Fruit fly (Drosophila melanogaster) whole organism: Measurements from ENCODE around the gene Lipt2.

Experiments
- CG8478 ChIP-seq: fragments of >200 bp; optimal IDR thresholded peaks from 2 replicates; lab custom pipeline; 2018; ENCODE audit warnings: inconsistent platforms
- EcR ChIP-seq, 2 experiments: fragments of >200 bp; optimal IDR thresholded peaks; 2 replicates each; lab custom pipeline; 2017; ENCODE audit warnings: missing biosample characterization in 2 of 2, missing genetic modification characterization in 2 of 2, missing genetic modification reagents in 2 of 2
- pan ChIP-seq: fragments of >200 bp; optimal IDR thresholded peaks from 2 replicates; lab custom pipeline; 2017
- psq ChIP-seq: fragments of >200 bp; optimal IDR thresholded peaks from 2 replicates; lab custom pipeline; 2017
- usp ChIP-seq: fragments of >200 bp; optimal IDR thresholded peaks from 2 replicates; lab custom pipeline; 2017; ENCODE audit warnings: missing biosample characterization, missing genetic modification characterization, mixed read lengths

dm6 chr3R:4475378-4475777, 38.2 kb upstream of the Lipt2 start:
- TF ChIP-seq psq, result no peak
- no peak for TF ChIP-seq pan
- TF ChIP-seq usp, result no peak
- TF ChIP-seq EcR (GFP tag; optimal IDR thresholded peaks at IDR 0.05; lab: Kevin White, UChicago), result no peak
- no peak for TF ChIP-seq CG8478 (lab: Kevin White, UChicago)
